Fruit fly (Drosophila melanogaster) whole organism, embryonic: Measurements from ENCODE around the gene CG13144.

Experiments used
- Abd-B ChIP-seq: fragments of 200-800 bp; sonication (Bioruptor generic); optimal IDR thresholded peaks from 2 replicates; lab custom pipeline; 2018; ENCODE audit warnings: missing biosample characterization, mild to moderate bottlenecking, missing genetic modification characterization, moderate library complexity
- Adf1 ChIP-seq: fragments of 200-800 bp; sonication (Bioruptor generic); IDR thresholded peaks from 2 replicates; pipeline ENCODE4 v1.3.6; 2022; ENCODE audit warnings: missing biosample characterization, missing genetic modification characterization
- BtbVII ChIP-seq: fragments of 200-800 bp; sonication (Bioruptor generic); optimal IDR thresholded peaks from 3 replicates; lab custom pipeline; 2017; ENCODE audit warnings: missing biosample characterization, mild to moderate bottlenecking, missing genetic modification characterization
- CG10979 ChIP-seq: fragments of 200-800 bp; sonication (Bioruptor generic); optimal IDR thresholded peaks from 2 replicates; lab custom pipeline; 2018; ENCODE audit warnings: missing biosample characterization, mild to moderate bottlenecking, missing genetic modification characterization, moderate library complexity
- CG11093 ChIP-seq: fragments of 200-800 bp; sonication (Bioruptor generic); IDR thresholded peaks from 3 replicates; pipeline ENCODE4 v1.3.6; 2022; ENCODE audit warnings: missing biosample characterization, missing genetic modification characterization
- CG12391 ChIP-seq: fragments of 200-800 bp; sonication (Bioruptor generic); optimal IDR thresholded peaks from 3 replicates; lab custom pipeline; 2018; ENCODE audit warnings: missing biosample characterization, mild to moderate bottlenecking, missing genetic modification characterization, moderate library complexity
- CG13775 ChIP-seq: fragments of 200-800 bp; sonication (Bioruptor generic); optimal IDR thresholded peaks from 3 replicates; lab custom pipeline; 2017; ENCODE audit warnings: missing biosample characterization, mild to moderate bottlenecking, missing genetic modification characterization
- CG14965 ChIP-seq: fragments of 200-800 bp; sonication (Bioruptor generic); optimal IDR thresholded peaks from 2 replicates; lab custom pipeline; 2016; ENCODE audit warnings: missing biosample characterization, missing genetic modification characterization, borderline replicate concordance
- CG15479 ChIP-seq: fragments of 200-800 bp; sonication (Bioruptor generic); optimal IDR thresholded peaks from 3 replicates; lab custom pipeline; 2019; ENCODE audit warnings: missing biosample characterization, mild to moderate bottlenecking, missing genetic modification characterization, moderate library complexity
- CG17361 ChIP-seq: fragments of 200-800 bp; sonication (Bioruptor generic); IDR thresholded peaks from 3 replicates; pipeline ENCODE4 v1.3.6; 2022; ENCODE audit warnings: missing biosample characterization, missing genetic modification characterization
- CG17829 ChIP-seq: fragments of 200-800 bp; optimal IDR thresholded peaks from 2 replicates; lab custom pipeline; 2019; ENCODE audit warnings: missing biosample characterization, mild to moderate bottlenecking, missing genetic modification characterization, moderate library complexity
- CG18619 ChIP-seq: fragments of 200-800 bp; sonication (Bioruptor generic); optimal IDR thresholded peaks from 3 replicates; lab custom pipeline; 2017; ENCODE audit warnings: missing biosample characterization, mild to moderate bottlenecking, missing genetic modification characterization
- CG3281 ChIP-seq: fragments of 200-800 bp; sonication (Bioruptor generic); optimal IDR thresholded peaks from 3 replicates; lab custom pipeline; 2017; ENCODE audit warnings: missing biosample characterization, mild to moderate bottlenecking, missing genetic modification characterization
- CG34376 ChIP-seq: fragments of 200-800 bp; sonication (Bioruptor generic); optimal IDR thresholded peaks from 2 replicates; lab custom pipeline; 2018; ENCODE audit warnings: missing biosample characterization, mild to moderate bottlenecking, missing genetic modification characterization
- CG4730 ChIP-seq: fragments of 200-800 bp; sonication (Bioruptor generic); IDR thresholded peaks from 2 replicates; pipeline ENCODE4 v1.3.6; 2022; ENCODE audit warnings: missing biosample characterization, missing genetic modification characterization
- CG5180 ChIP-seq: fragments of 200-800 bp; sonication (Bioruptor generic); optimal IDR thresholded peaks from 3 replicates; lab custom pipeline; 2017; ENCODE audit warnings: missing biosample characterization, missing genetic modification characterization, mild to moderate bottlenecking, moderate library complexity, missing genetic modification reagents
- CG6175 ChIP-seq: fragments of 200-800 bp; sonication (Bioruptor generic); IDR thresholded peaks from 3 replicates; pipeline ENCODE4 v1.3.6; 2022; ENCODE audit warnings: missing biosample characterization, missing genetic modification characterization
- CG6854 ChIP-seq: fragments of 200-800 bp; sonication (Bioruptor generic); optimal IDR thresholded peaks from 3 replicates; lab custom pipeline; 2017; ENCODE audit warnings: missing biosample characterization, mild to moderate bottlenecking, missing genetic modification characterization
- CG7271 ChIP-seq: fragments of 200-800 bp; sonication (Bioruptor generic); optimal IDR thresholded peaks from 2 replicates; lab custom pipeline; 2018; ENCODE audit warnings: missing biosample characterization, mild to moderate bottlenecking, missing genetic modification characterization, moderate library complexity
- CG8944 ChIP-seq: fragments of 200-800 bp; sonication (Bioruptor generic); optimal IDR thresholded peaks from 3 replicates; lab custom pipeline; 2016; ENCODE audit warnings: missing biosample characterization, missing genetic modification characterization
- CTCF ChIP-seq: fragments of 200-800 bp; sonication (Bioruptor generic); optimal IDR thresholded peaks from 2 replicates; lab custom pipeline; 2017; ENCODE audit warnings: missing biosample characterization, mild to moderate bottlenecking, missing genetic modification characterization, moderate library complexity
- Chrac-16 ChIP-seq: fragments of 200-800 bp; sonication (Bioruptor generic); optimal IDR thresholded peaks from 3 replicates; lab custom pipeline; 2016; ENCODE audit warnings: missing biosample characterization, missing genetic modification characterization
- CkIIα-i1 ChIP-seq: fragments of 200-800 bp; sonication (Bioruptor generic); IDR thresholded peaks from 2 replicates; pipeline ENCODE4 v1.3.6; 2022; ENCODE audit warnings: missing biosample characterization, missing genetic modification characterization
- Dad ChIP-seq: fragments of 200-800 bp; sonication (Bioruptor generic); optimal IDR thresholded peaks from 3 replicates; lab custom pipeline; 2016; ENCODE audit warnings: missing biosample characterization, missing genetic modification characterization
- HLH3B ChIP-seq: fragments of 200-800 bp; sonication (Bioruptor generic); IDR thresholded peaks from 2 replicates; pipeline ENCODE4 v1.3.6; 2022; ENCODE audit warnings: missing biosample characterization, missing genetic modification characterization
- Jarid2 ChIP-seq: fragments of 200-800 bp; sonication (Bioruptor generic); optimal IDR thresholded peaks from 3 replicates; lab custom pipeline; 2017; ENCODE audit warnings: mild to moderate bottlenecking, missing biosample characterization, missing genetic modification reagents, missing genetic modification characterization
- NC2α ChIP-seq: fragments of 200-800 bp; sonication (Bioruptor generic); optimal IDR thresholded peaks from 2 replicates; lab custom pipeline; 2016; ENCODE audit warnings: missing biosample characterization, missing genetic modification characterization
- Opbp ChIP-seq: fragments of 200-800 bp; sonication (Bioruptor generic); IDR thresholded peaks from 3 replicates; pipeline ENCODE4 v1.3.6; 2022; ENCODE audit warnings: missing biosample characterization, missing genetic modification characterization; ENCODE audit not compliant: partially characterized antibody
- Stat92E ChIP-seq, 3 experiments: fragments of >200 bp in 2 of 3; fragments of 200-800 bp in 1 of 3; sonication (Bioruptor generic) in 1 of 3; optimal IDR thresholded peaks; 2 replicates each; lab custom pipeline; 2017 to 2019; ENCODE audit warnings: missing biosample characterization in 3 of 3, missing genetic modification characterization in 3 of 3, mild to moderate bottlenecking in 1 of 3, moderate library complexity in 1 of 3
- bcd ChIP-seq: fragments of 200-800 bp; sonication (Bioruptor generic); optimal IDR thresholded peaks from 2 replicates; lab custom pipeline; 2017; ENCODE audit warnings: missing biosample characterization, mild to moderate bottlenecking, missing genetic modification characterization
- cad ChIP-seq: fragments of >200 bp; optimal IDR thresholded peaks from 2 replicates; lab custom pipeline; 2017; ENCODE audit warnings: missing biosample characterization, missing genetic modification characterization
- cg ChIP-seq: fragments of 200-800 bp; sonication (Bioruptor generic); optimal IDR thresholded peaks from 3 replicates; lab custom pipeline; 2019; ENCODE audit warnings: missing biosample characterization, mild to moderate bottlenecking, missing genetic modification characterization, moderate library complexity
- chif ChIP-seq, 2 experiments: fragments of 200-800 bp; sonication (Bioruptor generic); optimal IDR thresholded peaks; 3 replicates each; lab custom pipeline; 2016; ENCODE audit warnings: missing biosample characterization in 2 of 2, missing genetic modification characterization in 2 of 2
- da ChIP-seq: fragments of 200-800 bp; sonication (Bioruptor generic); optimal IDR thresholded peaks from 2 replicates; lab custom pipeline; 2016; ENCODE audit warnings: missing biosample characterization, missing genetic modification characterization
- dmrt11E ChIP-seq: fragments of 200-800 bp; sonication (Bioruptor generic); optimal IDR thresholded peaks from 3 replicates; lab custom pipeline; 2018; ENCODE audit warnings: missing biosample characterization, mild to moderate bottlenecking, missing genetic modification characterization, moderate library complexity
- dysf ChIP-seq: fragments of 200-800 bp; sonication (Bioruptor generic); IDR thresholded peaks from 3 replicates; pipeline ENCODE4 v1.3.6; 2022; ENCODE audit warnings: missing biosample characterization, missing genetic modification characterization
- exex ChIP-seq: fragments of 200-800 bp; sonication (Bioruptor generic); optimal IDR thresholded peaks from 4 replicates; lab custom pipeline; 2018; ENCODE audit warnings: missing biosample characterization, mild to moderate bottlenecking, missing genetic modification characterization, moderate library complexity
- h ChIP-seq: fragments of >200 bp; optimal IDR thresholded peaks from 2 replicates; lab custom pipeline; 2017
- hb ChIP-seq: fragments of 200-800 bp; sonication (Bioruptor generic); IDR thresholded peaks from 3 replicates; pipeline ENCODE4 v1.3.6; 2022; ENCODE audit warnings: missing biosample characterization, missing genetic modification characterization; ENCODE audit not compliant: partially characterized antibody
- nau ChIP-seq: fragments of 200-800 bp; sonication (Bioruptor generic); optimal IDR thresholded peaks from 3 replicates; lab custom pipeline; 2017; ENCODE audit warnings: missing biosample characterization, mild to moderate bottlenecking, missing genetic modification characterization, missing genetic modification reagents
- pfk ChIP-seq: fragments of 200-800 bp; sonication (Bioruptor generic); optimal IDR thresholded peaks from 2 replicates; lab custom pipeline; 2018; ENCODE audit warnings: missing biosample characterization, mild to moderate bottlenecking, missing genetic modification characterization, moderate library complexity
- sens-2 ChIP-seq: fragments of 200-800 bp; sonication (Bioruptor generic); IDR thresholded peaks from 2 replicates; pipeline ENCODE4 v1.3.6; 2022; ENCODE audit warnings: missing biosample characterization, missing genetic modification characterization
- sug ChIP-seq: fragments of 200-800 bp; optimal IDR thresholded peaks from 2 replicates; lab custom pipeline; 2019; ENCODE audit warnings: missing biosample characterization, mild to moderate bottlenecking, missing genetic modification characterization, moderate library complexity
- wek ChIP-seq: fragments of 200-800 bp; sonication (Bioruptor generic); optimal IDR thresholded peaks from 3 replicates; lab custom pipeline; 2018; ENCODE audit warnings: missing biosample characterization, mild to moderate bottlenecking, missing genetic modification characterization, moderate library complexity
- z ChIP-seq: fragments of 200-800 bp; sonication (Bioruptor generic); IDR thresholded peaks from 3 replicates; pipeline ENCODE4 v1.3.6; 2022; ENCODE audit warnings: missing biosample characterization, missing genetic modification characterization

The CG13144 gene

DNA sequence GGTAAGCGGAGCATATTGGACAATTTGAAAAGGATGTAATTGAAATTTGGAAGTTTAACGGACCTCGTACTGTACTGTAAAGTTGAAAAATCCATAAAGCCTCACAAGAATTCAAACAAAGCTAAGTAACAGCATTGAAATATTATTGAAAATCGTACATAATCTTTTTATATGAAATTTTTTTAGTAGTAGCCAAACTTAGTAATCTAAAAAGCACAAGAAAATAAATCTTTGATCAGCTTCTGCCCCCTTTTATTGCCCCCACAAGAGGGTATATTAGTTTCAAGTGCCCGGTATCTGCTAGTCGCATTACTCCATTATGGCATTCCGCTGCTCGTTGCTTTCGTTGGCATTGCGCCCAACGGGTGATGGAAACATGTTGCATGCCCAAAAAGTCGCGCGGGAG is 24.4 kb downstream of the CG13144 start (continued):
- TF ChIP-seq CkIIα-i1 (GFP tag; lab: Robert Waterston, UW) (no peak), CG6175 (GFP tag; lab: Robert Waterston, UW) (peak; percentile 14; the same call in 1 of the 3 replicates), CG17361 (peak; percentile 87), CG11093 (GFP tag; lab: Robert Waterston, UW) (peak; percentile 63; the same call in 1 of the 3 replicates), Stat92E (GFP tag; optimal IDR thresholded peaks at IDR 0.05; lab: Kevin White, UChicago) (peak in 1 of 3 experiments; percentile 43), CG8944 (GFP tag; lab: Kevin White, UChicago) (peak; percentile 51), Adf1 (no peak), Chrac-16 (GFP tag; lab: Kevin White, UChicago) (peak; percentile 55), Opbp (GFP tag; lab: Robert Waterston, UW) (no peak), BtbVII (GFP tag; lab: Kevin White, UChicago) (peak; percentile 46), CG13775 (GFP tag; lab: Kevin White, UChicago) (peak; percentile 62), nau (GFP tag; lab: Kevin White, UChicago) (peak; percentile 57), dysf (peak; percentile 76), chif (GFP tag; optimal IDR thresholded peaks at IDR 0.05; lab: Kevin White, UChicago) (peak; percentile 37 to 59), sug (tag; lab: Kevin White, UChicago) (no peak), pfk (GFP tag; lab: Kevin White, UChicago) (no peak), CG3281 (GFP tag; lab: Kevin White, UChicago) (peak; percentile 40), HLH3B (GFP tag; lab: Robert Waterston, UW) (0 out of 2 replicates have a peak, but pooled peaks have one; percentile 15), CG5180 (GFP tag; lab: Kevin White, UChicago) (peak; percentile 82), CG17829 (tag; lab: Kevin White, UChicago) (peak; percentile 75), CG12391 (peak; percentile 50), Dad (GFP tag; lab: Kevin White, UChicago) (peak; percentile 42), CG18619 (peak; percentile 49)

DNA sequence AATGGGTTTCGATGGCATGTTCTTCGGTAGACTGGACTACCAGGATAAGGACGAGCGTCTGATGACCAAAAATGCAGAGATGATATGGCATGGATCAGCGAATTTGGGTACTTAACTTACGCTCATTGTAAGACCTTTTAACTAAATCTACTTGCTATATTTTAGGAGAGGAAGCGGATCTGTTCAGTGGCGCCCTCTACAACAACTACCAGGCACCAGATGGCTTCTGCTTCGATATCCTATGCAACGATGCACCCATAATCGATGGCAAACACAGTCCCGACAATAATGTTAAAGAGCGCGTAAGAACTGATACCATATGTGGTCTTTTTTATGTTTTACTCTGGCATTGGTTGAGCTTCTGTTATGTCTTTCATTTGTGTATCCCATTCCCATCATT is 32.3 kb downstream of the CG13144 start:
- TF ChIP-seq CG10979 (tag; lab: Kevin White, UChicago) (peak; percentile 56), CTCF (GFP tag; lab: Kevin White, UChicago) (peak; percentile 80), CG6854 (GFP tag; lab: Kevin White, UChicago) (no peak), dmrt11E (tag; lab: Kevin White, UChicago) (no peak), CG14965 (GFP tag; lab: Kevin White, UChicago) (peak; percentile 88), bcd (no peak)

DNA sequence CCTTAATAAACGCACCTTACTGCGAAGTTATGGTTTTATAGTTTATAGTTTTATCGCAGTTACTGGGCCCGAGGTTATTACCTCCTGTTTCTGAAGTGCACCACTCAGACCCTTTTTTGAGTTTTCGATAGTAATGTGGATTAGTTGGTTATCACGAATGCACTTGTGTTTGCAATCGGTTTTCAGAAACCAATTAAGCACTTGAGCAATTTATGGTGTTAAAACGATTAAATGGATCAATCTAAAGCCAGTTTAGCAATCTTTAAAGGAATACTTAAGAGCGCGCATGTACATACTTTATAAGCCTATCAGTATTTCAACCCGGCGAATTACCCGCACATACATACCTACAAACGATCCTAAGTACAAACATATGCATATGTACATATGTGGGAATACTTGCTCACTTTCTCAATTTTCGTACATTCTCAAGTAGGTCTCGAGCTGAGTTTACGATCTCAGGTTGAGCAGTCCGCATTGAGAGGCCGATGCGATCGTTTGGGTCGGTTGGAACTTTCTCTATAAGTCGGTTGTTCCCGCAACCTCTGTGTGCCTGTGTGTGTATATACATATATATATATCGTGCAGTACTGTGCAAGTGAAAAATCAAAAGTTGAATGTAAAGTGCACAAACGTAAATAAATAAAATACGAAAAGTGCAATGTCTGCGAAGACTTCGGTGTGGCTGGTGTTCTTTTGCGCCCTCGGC is 33.9 kb downstream of the CG13144 start, which contains the start of the genes LManI and LManII:
Gene LManI (minus strand): TSS at position 51 of the 709 bp plus-strand sequence.
Gene LManII (plus strand): TSS at position 468 of the 709 bp plus-strand sequence.
- TF ChIP-seq z (0 out of 3 replicates have a peak, but pooled peaks have one; percentile 54), cg (GFP tag; lab: Kevin White, UChicago) (peak; percentile 55), h (no peak), NC2α (no peak), cad (GFP tag; lab: Kevin White, UChicago) (peak; percentile 16), Chrac-16 (GFP tag; lab: Kevin White, UChicago) (no peak), Abd-B (GFP tag; lab: Kevin White, UChicago) (no peak), CG4730 (GFP tag; lab: Robert Waterston, UW) (no peak), Jarid2 (peak; percentile 74), CG34376 (GFP tag; lab: Kevin White, UChicago) (peak; percentile 9), CG7271 (tag; lab: Kevin White, UChicago) (no peak), sens-2 (no peak), wek (GFP tag; lab: Kevin White, UChicago) (no peak), CG17829 (tag; lab: Kevin White, UChicago) (peak; percentile 80), CG15479 (peak; percentile 47), Stat92E (GFP tag; optimal IDR thresholded peaks at IDR 0.05; lab: Kevin White, UChicago) (peak in 1 of 3 experiments; percentile 19), hb (no peak), exex (tag; lab: Kevin White, UChicago) (peak; percentile 68), da (GFP tag; lab: Kevin White, UChicago) (no peak)
